Worm (Caenorhabditis elegans) whole organism, mixed stage, embryonic: ENCODE measurements around the gene ugt-1.

ENCODE experiments used
- blmp-1 ChIP-seq: fragments of 150-350 bp; optimal IDR thresholded peaks from 2 replicates; lab custom pipeline; 2014; ENCODE audit warnings: missing biosample characterization, missing genetic modification characterization
- ces-1 ChIP-seq: fragments of 150-350 bp; optimal IDR thresholded peaks from 2 replicates; lab custom pipeline; 2014; ENCODE audit warnings: missing biosample characterization, missing genetic modification reagents, missing genetic modification characterization
- lsy-2 ChIP-seq: fragments of 150-350 bp; optimal IDR thresholded peaks from 2 replicates; lab custom pipeline; 2014; ENCODE audit warnings: missing biosample characterization, missing genetic modification characterization
- mep-1 ChIP-seq: fragments of 150-350 bp; optimal IDR thresholded peaks from 2 replicates; lab custom pipeline; 2017; ENCODE audit warnings: missing biosample characterization, missing genetic modification reagents, missing genetic modification characterization, inconsistent platforms
- nhr-12 ChIP-seq: fragments of 150-350 bp; optimal IDR thresholded peaks from 2 replicates; lab custom pipeline; 2014; ENCODE audit warnings: missing biosample characterization, missing genetic modification characterization
- nhr-2 ChIP-seq: fragments of 150-350 bp; optimal IDR thresholded peaks from 2 replicates; lab custom pipeline; 2014; ENCODE audit warnings: missing biosample characterization, missing genetic modification characterization
- nhr-28 ChIP-seq: fragments of 150-350 bp; optimal IDR thresholded peaks from 2 replicates; lab custom pipeline; 2014; ENCODE audit warnings: missing biosample characterization, missing genetic modification characterization
- pha-4 ChIP-seq: fragments of 150-350 bp; optimal IDR thresholded peaks from 2 replicates; lab custom pipeline; 2018; ENCODE audit warnings: missing biosample characterization, missing genetic modification reagents, missing genetic modification characterization
- sptf-1 ChIP-seq: sonication (generic microtip); optimal IDR thresholded peaks from 2 replicates; lab custom pipeline; 2017; ENCODE audit warnings: mild to moderate bottlenecking, missing genetic modification characterization, moderate library complexity, missing compliant biosample characterization
- tbx-8 ChIP-seq: fragments of 200-800 bp; sonication (Bioruptor generic); optimal IDR thresholded peaks from 2 replicates; lab custom pipeline; 2018; ENCODE audit warnings: mild to moderate bottlenecking, missing genetic modification characterization, moderate library complexity, missing compliant biosample characterization
- unc-62 ChIP-seq: fragments of 150-350 bp; optimal IDR thresholded peaks from 2 replicates; lab custom pipeline; 2014; ENCODE audit warnings: missing biosample characterization, missing genetic modification reagents, missing genetic modification characterization
- ztf-11 ChIP-seq: fragments of 150-350 bp; optimal IDR thresholded peaks from 2 replicates; lab custom pipeline; 2014; ENCODE audit warnings: missing biosample characterization, missing genetic modification characterization

ce11 chrV:10414610-10415009 is 19.1 kb downstream of the ugt-1 start, which contains the start of gene F15H10.9:
- TF ChIP-seq nhr-12 (tag; lab: Kevin White, UChicago) (no peak), nhr-28 (tag; lab: Kevin White, UChicago) (no peak), ztf-11 (tag; lab: Kevin White, UChicago) (no peak), ces-1 (GFP tag; lab: Kevin White, UChicago) (no peak), sptf-1 (tag; lab: Kevin White, UChicago) (no peak), mep-1 (no peak), tbx-8 (GFP tag; lab: Kevin White, UChicago) (no peak), blmp-1 (tag; lab: Kevin White, UChicago) (no peak), nhr-2 (no peak), pha-4 (tag; lab: Kevin White, UChicago) (no peak), lsy-2 (no peak), unc-62 (no peak)
